Fruit fly (Drosophila melanogaster) S2 (cell line): Measurements from ENCODE around the gene CG43402.

Experiments used
- CG8478 ChIP-seq: fragments of >200 bp; optimal IDR thresholded peaks from 2 replicates; lab custom pipeline; 2018
- CTCF ChIP-seq, 2 experiments: fragments of >200 bp; optimal IDR thresholded peaks; 2 replicates each; lab custom pipeline; 2018

DNA sequence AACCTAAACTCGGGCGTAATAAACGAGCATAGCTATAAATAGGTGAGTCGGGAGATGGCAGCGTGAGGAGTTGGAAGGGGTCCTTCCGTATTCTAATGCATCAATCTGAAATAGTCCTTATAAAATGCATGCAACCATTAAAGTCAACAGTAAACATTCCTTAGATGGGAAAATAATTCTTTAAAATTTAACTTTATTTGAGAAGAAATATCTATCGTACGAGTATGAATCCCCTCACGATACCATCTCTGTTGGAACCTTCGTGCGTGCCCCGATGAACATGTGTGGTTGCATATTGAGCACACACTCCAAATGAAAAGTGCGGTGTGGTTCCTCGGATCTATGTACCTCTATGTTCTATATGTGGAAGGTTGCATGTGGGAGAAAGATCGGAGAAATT is 19.7 kb downstream of the CG43402 start:
- TF ChIP-seq CTCF (optimal IDR thresholded peaks at IDR 0.05; lab: Kevin White, UChicago) = no peak
- TF ChIP-seq CG8478 (lab: Kevin White, UChicago) = no peak
